Fruit fly (Drosophila melanogaster) whole organism, embryonic: ENCODE results near the gene CG34180.

Experiments used
- ATbp ChIP-seq: fragments of 200-800 bp; sonication (Bioruptor generic); optimal IDR thresholded peaks from 2 replicates; lab custom pipeline; 2017; ENCODE audit warnings: missing biosample characterization, mild to moderate bottlenecking, missing genetic modification characterization, missing genetic modification reagents
- Atf3 ChIP-seq: fragments of 200-800 bp; sonication (Bioruptor generic); optimal IDR thresholded peaks from 3 replicates; lab custom pipeline; 2016; ENCODE audit warnings: missing biosample characterization, missing genetic modification characterization
- BtbVII ChIP-seq: fragments of 200-800 bp; sonication (Bioruptor generic); optimal IDR thresholded peaks from 3 replicates; lab custom pipeline; 2017; ENCODE audit warnings: missing biosample characterization, mild to moderate bottlenecking, missing genetic modification characterization
- CG10979 ChIP-seq: fragments of 200-800 bp; sonication (Bioruptor generic); optimal IDR thresholded peaks from 2 replicates; lab custom pipeline; 2018; ENCODE audit warnings: missing biosample characterization, mild to moderate bottlenecking, missing genetic modification characterization, moderate library complexity
- CG12236 ChIP-seq: fragments of 200-800 bp; sonication (Bioruptor generic); optimal IDR thresholded peaks from 2 replicates; lab custom pipeline; 2016; ENCODE audit warnings: missing biosample characterization, missing genetic modification characterization
- CG12299 ChIP-seq: fragments of 200-800 bp; sonication (Bioruptor generic); optimal IDR thresholded peaks from 2 replicates; lab custom pipeline; 2018; ENCODE audit warnings: missing biosample characterization, mild to moderate bottlenecking, missing genetic modification characterization
- CG14014 ChIP-seq: fragments of 200-800 bp; sonication (Bioruptor generic); IDR thresholded peaks from 2 replicates; pipeline ENCODE4 v1.3.6; 2022; ENCODE audit warnings: missing biosample characterization, missing genetic modification characterization
- CG14050 ChIP-seq: fragments of 200-800 bp; sonication (Bioruptor generic); IDR thresholded peaks from 3 replicates; pipeline ENCODE4 v1.3.6; 2022; ENCODE audit warnings: missing biosample characterization, missing genetic modification characterization
- CG14441 ChIP-seq: fragments of 200-800 bp; sonication (Bioruptor generic); IDR thresholded peaks from 2 replicates; pipeline ENCODE4 v1.3.6; 2022; ENCODE audit warnings: missing biosample characterization, missing genetic modification characterization
- CG14860 ChIP-seq: fragments of 200-800 bp; sonication (Bioruptor generic); IDR thresholded peaks from 3 replicates; pipeline ENCODE4 v1.3.6; 2022; ENCODE audit warnings: missing biosample characterization, missing genetic modification characterization; ENCODE audit not compliant: partially characterized antibody
- CG1529 ChIP-seq: fragments of 200-800 bp; sonication (Bioruptor generic); optimal IDR thresholded peaks from 3 replicates; lab custom pipeline; 2018; ENCODE audit warnings: missing biosample characterization, missing genetic modification characterization
- CG15601 ChIP-seq: fragments of 200-800 bp; sonication (Bioruptor generic); optimal IDR thresholded peaks from 3 replicates; lab custom pipeline; 2019; ENCODE audit warnings: missing biosample characterization, mild to moderate bottlenecking, missing genetic modification characterization, moderate library complexity
- CG17829 ChIP-seq: fragments of 200-800 bp; optimal IDR thresholded peaks from 2 replicates; lab custom pipeline; 2019; ENCODE audit warnings: missing biosample characterization, mild to moderate bottlenecking, missing genetic modification characterization, moderate library complexity
- CG18476 ChIP-seq: fragments of 200-800 bp; sonication (Bioruptor generic); optimal IDR thresholded peaks from 2 replicates; lab custom pipeline; 2016; ENCODE audit warnings: missing biosample characterization, mild to moderate bottlenecking, missing genetic modification characterization
- CG18599 ChIP-seq: fragments of 200-800 bp; sonication (Bioruptor generic); optimal IDR thresholded peaks from 3 replicates; lab custom pipeline; 2017; ENCODE audit warnings: missing biosample characterization, missing genetic modification characterization, mild to moderate bottlenecking, moderate library complexity, missing genetic modification reagents
- CG18764 ChIP-seq: fragments of 200-800 bp; sonication (Bioruptor generic); optimal IDR thresholded peaks from 3 replicates; lab custom pipeline; 2016; ENCODE audit warnings: missing biosample characterization, missing genetic modification characterization
- CG2116 ChIP-seq: fragments of 200-800 bp; sonication (Bioruptor generic); optimal IDR thresholded peaks from 3 replicates; lab custom pipeline; 2018; ENCODE audit warnings: missing biosample characterization, mild to moderate bottlenecking, missing genetic modification characterization
- CG32772 ChIP-seq: fragments of 200-800 bp; sonication (Bioruptor generic); IDR thresholded peaks from 2 replicates; pipeline ENCODE4 v1.3.6; 2022; ENCODE audit warnings: missing biosample characterization, missing genetic modification characterization
- CG33213 ChIP-seq: fragments of 200-800 bp; sonication (Bioruptor generic); optimal IDR thresholded peaks from 3 replicates; lab custom pipeline; 2016; ENCODE audit warnings: missing biosample characterization, missing genetic modification characterization
- CG3838 ChIP-seq: fragments of 200-800 bp; sonication (Bioruptor generic); optimal IDR thresholded peaks from 3 replicates; lab custom pipeline; 2016; ENCODE audit warnings: missing biosample characterization, missing genetic modification characterization
- CG3847 ChIP-seq: fragments of 200-800 bp; sonication (Bioruptor generic); IDR thresholded peaks from 2 replicates; pipeline ENCODE4 v1.3.6; 2022; ENCODE audit warnings: missing biosample characterization, missing genetic modification characterization
- CG7372 ChIP-seq: fragments of 200-800 bp; sonication (Bioruptor generic); IDR thresholded peaks from 2 replicates; pipeline ENCODE4 v1.3.6; 2022; ENCODE audit warnings: missing biosample characterization, missing genetic modification characterization
- CG7556 ChIP-seq: fragments of 200-800 bp; sonication (Bioruptor generic); optimal IDR thresholded peaks from 2 replicates; lab custom pipeline; 2017; ENCODE audit warnings: missing biosample characterization, mild to moderate bottlenecking, missing genetic modification characterization
- CG7786 ChIP-seq: fragments of 200-800 bp; sonication (Bioruptor generic); optimal IDR thresholded peaks from 2 replicates; lab custom pipeline; 2016; ENCODE audit warnings: missing biosample characterization, missing genetic modification characterization
- D ChIP-seq, 2 experiments: fragments of 200-800 bp in 1 of 2; fragments of >200 bp in 1 of 2; sonication (Bioruptor generic) in 1 of 2; optimal IDR thresholded peaks; 2 replicates in 1 of 2; 3 replicates in 1 of 2; lab custom pipeline; 2017; ENCODE audit warnings: mild to moderate bottlenecking in 1 of 2, missing biosample characterization in 1 of 2, missing genetic modification characterization in 1 of 2, missing genetic modification reagents in 1 of 2
- Dip2 ChIP-seq: fragments of 200-800 bp; sonication (Bioruptor generic); IDR thresholded peaks from 2 replicates; pipeline ENCODE4 v1.3.6; 2022; ENCODE audit warnings: missing biosample characterization, missing genetic modification characterization
- Dp ChIP-seq: fragments of 200-800 bp; sonication (Bioruptor generic); optimal IDR thresholded peaks from 2 replicates; lab custom pipeline; 2018; ENCODE audit warnings: missing biosample characterization, mild to moderate bottlenecking, missing genetic modification characterization, moderate library complexity
- Ets65A ChIP-seq: fragments of 200-800 bp; sonication (Bioruptor generic); peaks from one replicate; lab custom pipeline; 2016; ENCODE audit warnings: missing biosample characterization, missing genetic modification characterization
- Gug ChIP-seq: fragments of 200-800 bp; sonication (Bioruptor generic); IDR thresholded peaks from 4 replicates; pipeline ENCODE4 v1.3.6; 2022; ENCODE audit warnings: missing biosample characterization, missing genetic modification characterization
- Hmx ChIP-seq: fragments of 200-800 bp; sonication (Bioruptor generic); optimal IDR thresholded peaks from 2 replicates; lab custom pipeline; 2016; ENCODE audit warnings: missing biosample characterization, missing genetic modification characterization
- MTF-1 ChIP-seq: fragments of 200-800 bp; sonication (Bioruptor generic); optimal IDR thresholded peaks from 2 replicates; lab custom pipeline; 2018; ENCODE audit warnings: missing biosample characterization, mild to moderate bottlenecking, missing genetic modification characterization, borderline replicate concordance
- Myb ChIP-seq: fragments of 200-800 bp; sonication (Bioruptor generic); optimal IDR thresholded peaks from 2 replicates; lab custom pipeline; 2016; ENCODE audit warnings: missing biosample characterization, missing genetic modification characterization
- NC2β ChIP-seq: fragments of 200-800 bp; sonication (Bioruptor generic); optimal IDR thresholded peaks from 2 replicates; lab custom pipeline; 2016; ENCODE audit warnings: missing biosample characterization, missing genetic modification characterization
- Xrp1 ChIP-seq: fragments of 200-800 bp; sonication (Bioruptor generic); IDR thresholded peaks from 2 replicates; pipeline ENCODE4 v1.3.6; 2022; ENCODE audit warnings: missing biosample characterization, missing genetic modification characterization
- ab ChIP-seq: fragments of 200-800 bp; sonication (Bioruptor generic); optimal IDR thresholded peaks from 2 replicates; lab custom pipeline; 2016; ENCODE audit warnings: missing biosample characterization, missing genetic modification characterization
- aop ChIP-seq: fragments of 200-800 bp; sonication (Bioruptor generic); IDR thresholded peaks from 2 replicates; pipeline ENCODE4 v1.3.6; 2022; ENCODE audit warnings: missing biosample characterization, missing genetic modification characterization
- ara ChIP-seq: fragments of 200-800 bp; sonication (Bioruptor generic); IDR thresholded peaks from 2 replicates; pipeline ENCODE4 v1.3.6; 2022; ENCODE audit warnings: missing biosample characterization, missing genetic modification characterization
- cwo ChIP-seq: fragments of 200-800 bp; sonication (Bioruptor generic); optimal IDR thresholded peaks from 3 replicates; lab custom pipeline; 2017; ENCODE audit warnings: missing biosample characterization, missing genetic modification characterization, mild to moderate bottlenecking, moderate library complexity, missing genetic modification reagents
- dm ChIP-seq: fragments of 200-800 bp; sonication (Bioruptor generic); optimal IDR thresholded peaks from 3 replicates; lab custom pipeline; 2016; ENCODE audit warnings: missing biosample characterization, missing genetic modification characterization
- dmrt11E ChIP-seq: fragments of 200-800 bp; sonication (Bioruptor generic); optimal IDR thresholded peaks from 3 replicates; lab custom pipeline; 2018; ENCODE audit warnings: missing biosample characterization, mild to moderate bottlenecking, missing genetic modification characterization, moderate library complexity
- gsb-n ChIP-seq: fragments of 200-800 bp; sonication (Bioruptor generic); optimal IDR thresholded peaks from 3 replicates; lab custom pipeline; 2018; ENCODE audit warnings: missing biosample characterization, mild to moderate bottlenecking, missing genetic modification characterization
- ham ChIP-seq: fragments of 200-800 bp; sonication (Bioruptor generic); IDR thresholded peaks from 2 replicates; pipeline ENCODE4 v1.3.6; 2022; ENCODE audit warnings: missing biosample characterization, missing genetic modification characterization
- hbn ChIP-seq: fragments of 200-800 bp; sonication (Bioruptor generic); IDR thresholded peaks from 2 replicates; pipeline ENCODE4 v1.3.6; 2022; ENCODE audit warnings: missing biosample characterization, missing genetic modification characterization; ENCODE audit not compliant: partially characterized antibody
- hth ChIP-seq: fragments of >200 bp; optimal IDR thresholded peaks from 2 replicates; lab custom pipeline; 2017; ENCODE audit warnings: inconsistent platforms
- luna ChIP-seq: fragments of 200-800 bp; sonication (Bioruptor generic); optimal IDR thresholded peaks from 2 replicates; lab custom pipeline; 2016; ENCODE audit warnings: missing biosample characterization, missing genetic modification characterization
- nerfin-1 ChIP-seq: fragments of 200-800 bp; sonication (Bioruptor generic); optimal IDR thresholded peaks from 3 replicates; lab custom pipeline; 2019; ENCODE audit warnings: missing biosample characterization, mild to moderate bottlenecking, missing genetic modification characterization, moderate library complexity
- shn ChIP-seq: fragments of 200-800 bp; sonication (Bioruptor generic); optimal IDR thresholded peaks from 3 replicates; lab custom pipeline; 2016; ENCODE audit warnings: missing biosample characterization, missing genetic modification characterization
- sob ChIP-seq: fragments of 200-800 bp; sonication (Bioruptor generic); IDR thresholded peaks from 2 replicates; pipeline ENCODE4 v1.3.6; 2022; ENCODE audit warnings: missing biosample characterization, missing genetic modification characterization
- tin ChIP-seq: fragments of 200-800 bp; sonication (Bioruptor generic); optimal IDR thresholded peaks from 3 replicates; lab custom pipeline; 2016; ENCODE audit warnings: missing biosample characterization, missing genetic modification characterization
- toy ChIP-seq: fragments of 200-800 bp; sonication (Bioruptor generic); IDR thresholded peaks from 2 replicates; pipeline ENCODE4 v1.3.6; 2022; ENCODE audit warnings: missing biosample characterization, missing genetic modification characterization
- unc-4 ChIP-seq: fragments of 200-800 bp; sonication (Bioruptor generic); IDR thresholded peaks from 2 replicates; pipeline ENCODE4 v1.3.6; 2022; ENCODE audit warnings: missing biosample characterization, missing genetic modification characterization; ENCODE audit not compliant: partially characterized antibody

CG34180 gene

dm6 chr2L:6051212-6051621 lies 9.1 kb upstream of the CG34180 start:
- TF ChIP-seq Dp (GFP tag; lab: Kevin White, UChicago), result no peak
- no peak for TF ChIP-seq hbn
- peak; percentile 97 for TF ChIP-seq BtbVII (GFP tag; lab: Kevin White, UChicago)
- peak; percentile 96 for TF ChIP-seq dmrt11E
- peak; percentile 95 for TF ChIP-seq ATbp (GFP tag; lab: Kevin White, UChicago)
- peak; percentile 61; the same call in 1 of the 2 replicates for TF ChIP-seq ham (GFP tag; lab: Robert Waterston, UW)
- peak; percentile 55 for TF ChIP-seq CG2116 (GFP tag; lab: Kevin White, UChicago)
- peak; percentile 85 for TF ChIP-seq dm (GFP tag; lab: Kevin White, UChicago)
- peak; percentile 94 for TF ChIP-seq CG3847
- TF ChIP-seq Atf3 (GFP tag; lab: Kevin White, UChicago), result peak; percentile 80
- TF ChIP-seq toy (GFP tag; lab: Robert Waterston, UW), result peak; percentile 76; the same call in 1 of the 2 replicates
- peak; percentile 28; the same call in 1 of the 2 replicates for TF ChIP-seq Dip2 (GFP tag; lab: Robert Waterston, UW)
- TF ChIP-seq CG14014 (GFP tag; lab: Robert Waterston, UW), result peak; percentile 96
- TF ChIP-seq aop, result 0 out of 2 replicates have a peak, but pooled peaks have one; percentile 31
- peak; percentile 95 for TF ChIP-seq CG18476
- peak; percentile 96 for TF ChIP-seq ara (GFP tag; lab: Robert Waterston, UW)
- peak; percentile 96 for TF ChIP-seq CG33213 (GFP tag; lab: Kevin White, UChicago)
- TF ChIP-seq CG7556, result peak; percentile 97
- peak; percentile 96 for TF ChIP-seq Xrp1 (GFP tag; lab: Robert Waterston, UW)
- TF ChIP-seq NC2β (GFP tag; lab: Kevin White, UChicago), result peak; percentile 89
- peak; percentile 96 for TF ChIP-seq gsb-n (tag; lab: Kevin White, UChicago)
- peak; percentile 92 for TF ChIP-seq CG1529 (GFP tag; lab: Kevin White, UChicago)
- TF ChIP-seq CG12299 (tag; lab: Kevin White, UChicago), result peak; percentile 97
- TF ChIP-seq CG7786, result peak; percentile 86
- TF ChIP-seq shn (GFP tag; lab: Kevin White, UChicago), result peak; percentile 79
- TF ChIP-seq tin (GFP tag; lab: Kevin White, UChicago), result peak; percentile 93
- peak; percentile 91 for TF ChIP-seq MTF-1 (GFP tag; lab: Kevin White, UChicago)
- TF ChIP-seq CG32772 (GFP tag; lab: Robert Waterston, UW), result peak; percentile 72
- TF ChIP-seq cwo, result peak; percentile 94
- peak; percentile 94 for TF ChIP-seq CG15601 (tag; lab: Kevin White, UChicago)
- peak; percentile 79 for TF ChIP-seq Hmx (GFP tag; lab: Kevin White, UChicago)
- peak; percentile 87 for TF ChIP-seq CG7372 (GFP tag; lab: Robert Waterston, UW)
- no peak for TF ChIP-seq D (optimal IDR thresholded peaks at IDR 0.05; lab: Kevin White, UChicago)
- peak; percentile 93 for TF ChIP-seq D (GFP tag; optimal IDR thresholded peaks at IDR 0.05; lab: Kevin White, UChicago)
- TF ChIP-seq hth (lab: Kevin White, UChicago), result no peak
- TF ChIP-seq CG14050 (GFP tag; lab: Robert Waterston, UW), result peak; percentile 96
- peak; percentile 41; the same call in 1 of the 4 replicates for TF ChIP-seq Gug (GFP tag; lab: Robert Waterston, UW)
- peak; percentile 98 for TF ChIP-seq CG10979 (tag; lab: Kevin White, UChicago)
- peak; percentile 92 for TF ChIP-seq CG12236 (GFP tag; lab: Kevin White, UChicago)
- no peak for TF ChIP-seq unc-4
- peak; percentile 99 for TF ChIP-seq CG18599 (GFP tag; lab: Kevin White, UChicago)
- TF ChIP-seq CG14860, result no peak
- peak; percentile 97 for TF ChIP-seq CG17829
- peak; percentile 85 for TF ChIP-seq CG18764 (GFP tag; lab: Kevin White, UChicago)
- peak; percentile 60 for TF ChIP-seq ab (GFP tag; lab: Kevin White, UChicago)
- TF ChIP-seq CG3838, result peak; percentile 82
- TF ChIP-seq Ets65A (GFP tag; lab: Kevin White, UChicago), result peak; percentile 99
- peak; percentile 78 for TF ChIP-seq Myb (GFP tag; lab: Kevin White, UChicago)
- peak; percentile 83 for TF ChIP-seq luna (GFP tag; lab: Kevin White, UChicago)
- peak; percentile 88 for TF ChIP-seq CG14441
- TF ChIP-seq sob, result peak; percentile 96
- TF ChIP-seq nerfin-1 (tag; lab: Kevin White, UChicago), result peak; percentile 95
